Worm (Caenorhabditis elegans): Measurements from ENCODE around the gene F52E10.4.

The F52E10.4 gene

ce11 chrX:16292933-16293332 lies at the start of gene F52E10.4:
Gene F52E10.4 (minus strand): TSS chrX:16293033.
- no peak for TF ChIP-seq zag-1 (tag; optimal IDR thresholded peaks at IDR 0.05)
- no peak for TF ChIP-seq gmeb-1 (tag; optimal IDR thresholded peaks at IDR 0.05)
- no peak for TF ChIP-seq lin-39 (tag; optimal IDR thresholded peaks at IDR 0.05)
- TF ChIP-seq blmp-1 (tag; optimal IDR thresholded peaks at IDR 0.05; ENCODE audit: insufficient read depth) = no peak
- TF ChIP-seq nhr-21 (tag; optimal IDR thresholded peaks at IDR 0.05) = no peak
- TF ChIP-seq Y55F3AM.14 (GFP tag; optimal IDR thresholded peaks at IDR 0.05) = no peak
- TF ChIP-seq mbf-1 (tag; optimal IDR thresholded peaks at IDR 0.05) = no peak
- TF ChIP-seq unc-39 (tag; optimal IDR thresholded peaks at IDR 0.05) = no peak
- no peak for TF ChIP-seq lsy-2 (tag; optimal IDR thresholded peaks at IDR 0.05)
- TF ChIP-seq nhr-11 (tag; optimal IDR thresholded peaks at IDR 0.05) = no peak
- no peak for TF ChIP-seq nhr-23 (tag; optimal IDR thresholded peaks at IDR 0.05)

- no peak for TF ChIP-seq R02D3.7 (tag; optimal IDR thresholded peaks at IDR 0.05)
- TF ChIP-seq ama-1 (optimal IDR thresholded peaks at IDR 0.05) = no peak
- TF ChIP-seq C34F6.9 (tag; optimal IDR thresholded peaks at IDR 0.05) = peak; percentile 17
- no peak for TF ChIP-seq unc-39 (tag; optimal IDR thresholded peaks at IDR 0.05)
- TF ChIP-seq elt-3 (tag; optimal IDR thresholded peaks at IDR 0.05) = no peak
- peak; percentile 13 for TF ChIP-seq sma-9 (GFP tag; optimal IDR thresholded peaks at IDR 0.05)
- no peak for TF ChIP-seq sma-9 (tag; optimal IDR thresholded peaks at IDR 0.05)
- TF ChIP-seq unc-55 (GFP tag; optimal IDR thresholded peaks at IDR 0.05) = peak; percentile 37
- no peak for TF ChIP-seq dmd-4 (tag; optimal IDR thresholded peaks at IDR 0.05)
- no peak for TF ChIP-seq zag-1 (tag; optimal IDR thresholded peaks at IDR 0.05)
Observed at ce11 chrX:16342256-16342655, 49.4 kb upstream of the F52E10.4 start.

ce11 chrX:16341838-16342237 lies 49.0 kb upstream of the F52E10.4 start:
- TF ChIP-seq snpc-4 (tag; optimal IDR thresholded peaks at IDR 0.05) (peak; percentile 45), lsy-2 (tag; optimal IDR thresholded peaks at IDR 0.05) (no peak)

- TF ChIP-seq blmp-1 (tag; optimal IDR thresholded peaks at IDR 0.05; ENCODE audit: insufficient read depth) (no peak), mdl-1 (tag; optimal IDR thresholded peaks at IDR 0.05) (peak in 1 of 2 experiments; percentile 52), C34F6.9 (tag; optimal IDR thresholded peaks at IDR 0.05) (peak; percentile 57), unc-55 (GFP tag; optimal IDR thresholded peaks at IDR 0.05) (peak; percentile 39), lsy-2 (tag; optimal IDR thresholded peaks at IDR 0.05) (peak in 1 of 2 experiments; percentile 34), sma-9 (GFP tag; optimal IDR thresholded peaks at IDR 0.05) (peak; percentile 40), sma-9 (tag; optimal IDR thresholded peaks at IDR 0.05) (no peak), fos-1 (tag; optimal IDR thresholded peaks at IDR 0.05) (no peak), zag-1 (tag; optimal IDR thresholded peaks at IDR 0.05) (peak; percentile 20), crh-2 (tag; optimal IDR thresholded peaks at IDR 0.05) (peak; percentile 25)
Observed at ce11 chrX:16339207-16339606, 46.4 kb upstream of the F52E10.4 start.

- TF ChIP-seq fos-1 (tag; optimal IDR thresholded peaks at IDR 0.05) (peak; percentile 39), ceh-16 (tag; optimal IDR thresholded peaks at IDR 0.05) (no peak)
Observed at ce11 chrX:16337399-16337798, 44.6 kb upstream of the F52E10.4 start.

- no peak for TF ChIP-seq ZK546.5 (tag; optimal IDR thresholded peaks at IDR 0.05)
- no peak for TF ChIP-seq Y55F3AM.14 (GFP tag; optimal IDR thresholded peaks at IDR 0.05)
- no peak for TF ChIP-seq mab-5 (tag; optimal IDR thresholded peaks at IDR 0.05)
- TF ChIP-seq F13H6.1 (tag; optimal IDR thresholded peaks at IDR 0.05) = no peak
- no peak for TF ChIP-seq unc-39 (tag; optimal IDR thresholded peaks at IDR 0.05)
- TF ChIP-seq sma-9 (GFP tag; optimal IDR thresholded peaks at IDR 0.05) = no peak
- TF ChIP-seq sma-9 (tag; optimal IDR thresholded peaks at IDR 0.05) = no peak
- TF ChIP-seq snpc-4 (tag; optimal IDR thresholded peaks at IDR 0.05) = no peak
- TF ChIP-seq lsy-2 (tag; optimal IDR thresholded peaks at IDR 0.05) = no peak
- no peak for TF ChIP-seq sma-3 (GFP tag; optimal IDR thresholded peaks at IDR 0.05)
- no peak for TF ChIP-seq elt-1 (tag; optimal IDR thresholded peaks at IDR 0.05)
- TF ChIP-seq ceh-82 (tag; optimal IDR thresholded peaks at IDR 0.05) = no peak
- TF ChIP-seq lin-11 (tag; optimal IDR thresholded peaks at IDR 0.05) = no peak
- no peak for TF ChIP-seq blmp-1 (tag; optimal IDR thresholded peaks at IDR 0.05; ENCODE audit: insufficient read depth)
Observed at ce11 chrX:16336940-16337339, 44.1 kb upstream of the F52E10.4 start.

- no peak for TF ChIP-seq blmp-1 (tag; optimal IDR thresholded peaks at IDR 0.05; ENCODE audit: insufficient read depth)
- no peak for TF ChIP-seq C34F6.9 (tag; optimal IDR thresholded peaks at IDR 0.05)
- no peak for TF ChIP-seq unc-62 (GFP tag; optimal IDR thresholded peaks at IDR 0.05)
- TF ChIP-seq nhr-23 (tag; optimal IDR thresholded peaks at IDR 0.05) = no peak
- no peak for TF ChIP-seq crh-2 (tag; optimal IDR thresholded peaks at IDR 0.05)
- no peak for TF ChIP-seq nhr-12 (tag; optimal IDR thresholded peaks at IDR 0.05)
- no peak for TF ChIP-seq nhr-25 (tag; optimal IDR thresholded peaks at IDR 0.05)
- TF ChIP-seq nhr-77 (tag; optimal IDR thresholded peaks at IDR 0.05) = no peak
- no peak for TF ChIP-seq unc-55 (GFP tag; optimal IDR thresholded peaks at IDR 0.05)
- no peak for TF ChIP-seq dmd-4 (tag; optimal IDR thresholded peaks at IDR 0.05)
- no peak for TF ChIP-seq sem-4 (tag; optimal IDR thresholded peaks at IDR 0.05)
- no peak for TF ChIP-seq ztf-1 (GFP tag; conservative IDR thresholded peaks at IDR 0.05)
- no peak for TF ChIP-seq snpc-4 (tag; optimal IDR thresholded peaks at IDR 0.05)
- TF ChIP-seq elt-3 (tag; optimal IDR thresholded peaks at IDR 0.05) = no peak
- TF ChIP-seq nhr-129 (tag; optimal IDR thresholded peaks at IDR 0.05) = no peak
- TF ChIP-seq lsy-2 (tag; optimal IDR thresholded peaks at IDR 0.05) = no peak
- no peak for TF ChIP-seq Y55F3AM.14 (GFP tag; optimal IDR thresholded peaks at IDR 0.05)
- no peak for TF ChIP-seq ztf-4 (tag; optimal IDR thresholded peaks at IDR 0.05)
Observed at ce11 chrX:16335396-16335795, 42.6 kb upstream of the F52E10.4 start.

Measured in whole organism, L2 larva.